Worm (Caenorhabditis elegans) whole organism, young adult: ENCODE measurements around the gene cex-2.

ENCODE experiments used
- T26A5.8 ChIP-seq: sonication (generic microtip); optimal IDR thresholded peaks from 2 replicates; lab custom pipeline; 2016; ENCODE audit warnings: missing genetic modification characterization, missing compliant biosample characterization
- ama-1 ChIP-seq, 3 experiments: fragments of 150-350 bp in 1 of 3; sonication (generic microtip) in 2 of 3; optimal IDR thresholded peaks; 2 replicates each; lab custom pipeline; 2014 to 2018; ENCODE audit warnings: missing biosample characterization in 2 of 3, missing genetic modification characterization in 2 of 3, missing genetic modification reagents in 2 of 3
- aptf-2 ChIP-seq: fragments of 200-800 bp; sonication (Bioruptor generic); conservative IDR thresholded peaks from 2 replicates; pipeline ENCODE4 v1.3.6; 2022; ENCODE audit warnings: missing genetic modification reagents, missing genetic modification characterization, missing compliant biosample characterization
- aptf-3 ChIP-seq: fragments of 200-800 bp; sonication (Bioruptor generic); IDR thresholded peaks from 2 replicates; pipeline ENCODE4 v1.3.6; 2022; ENCODE audit warnings: missing genetic modification characterization, missing compliant biosample characterization
- snpc-4 ChIP-seq, 5 experiments: fragments of 150-350 bp in 1 of 5; sonication (generic microtip) in 4 of 5; optimal IDR thresholded peaks; 2 replicates each; lab custom pipeline; 2014 to 2018; ENCODE audit warnings: missing genetic modification characterization in 5 of 5, missing biosample characterization in 3 of 5, antibody characterized with exemption in 2 of 5, mild to moderate bottlenecking in 2 of 5, missing compliant biosample characterization in 2 of 5, missing genotype in 2 of 5, moderate library complexity in 2 of 5, missing genetic modification reagents in 1 of 5
- ztf-6 ChIP-seq: fragments of 200-800 bp; sonication (Bioruptor generic); IDR thresholded peaks from 2 replicates; pipeline ENCODE4 v1.3.6; 2022; ENCODE audit warnings: missing genetic modification reagents, missing genetic modification characterization, missing compliant biosample characterization

DNA sequence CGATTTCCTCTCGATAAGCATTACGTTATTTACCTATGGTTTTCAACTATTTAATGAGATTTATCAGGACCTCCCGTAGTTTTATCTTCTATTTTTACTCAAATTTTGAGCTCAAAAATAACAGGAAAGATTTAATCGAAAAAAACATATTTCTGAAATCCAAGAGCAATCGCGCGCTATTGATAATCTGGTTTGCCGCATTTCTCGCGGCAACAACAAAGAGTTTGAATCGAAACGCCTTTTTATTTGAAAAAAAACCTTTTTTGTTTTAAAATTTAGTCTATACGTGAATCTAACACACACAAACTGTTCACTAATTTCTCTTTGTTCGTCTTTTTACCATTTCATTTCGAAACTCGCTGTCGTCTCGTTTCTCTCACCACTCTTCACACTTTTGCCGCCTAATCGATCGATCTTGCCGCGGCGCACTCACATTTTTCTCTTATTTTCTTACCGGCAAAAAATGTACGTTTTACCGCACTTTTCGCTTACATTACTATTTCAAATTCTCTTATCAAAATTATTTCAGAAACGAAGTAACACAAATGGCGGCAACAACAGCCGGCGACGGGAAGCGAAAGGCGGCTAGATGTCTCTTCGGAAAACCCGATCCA, 18.9 kb downstream of the cex-2 start, which contains the start of gene cki-2:
- no peak for TF ChIP-seq snpc-4 (GFP tag; optimal IDR thresholded peaks at IDR 0.05; lab: Kevin White, UChicago)
- no peak for TF ChIP-seq snpc-4 (tag; optimal IDR thresholded peaks at IDR 0.05; lab: Kevin White, UChicago)
- TF ChIP-seq T26A5.8 (tag; lab: Kevin White, UChicago), result no peak
- TF ChIP-seq aptf-2 (GFP tag; lab: Robert Waterston, UW), result no peak
- TF ChIP-seq ztf-6, result no peak
- TF ChIP-seq aptf-3 (GFP tag; lab: Robert Waterston, UW), result no peak
- no peak for TF ChIP-seq ama-1 (optimal IDR thresholded peaks at IDR 0.05; lab: Kevin White, UChicago)
- TF ChIP-seq ama-1 (GFP tag; optimal IDR thresholded peaks at IDR 0.05; lab: Kevin White, UChicago), result no peak
